Worm (Caenorhabditis elegans): ENCODE data around the gene cutl-16.

cutl-16 gene

ce11 chrII:6469340-6469739 lies 28.1 kb downstream of the cutl-16 start:
- TF ChIP-seq xbp-1 (tag; optimal IDR thresholded peaks at IDR 0.05) (no peak), elt-2 (tag; optimal IDR thresholded peaks at IDR 0.05) (peak; percentile 43)

- no peak for TF ChIP-seq tbx-2 (tag; optimal IDR thresholded peaks at IDR 0.05)
- no peak for TF ChIP-seq snu-23 (GFP tag; optimal IDR thresholded peaks at IDR 0.05)
- TF ChIP-seq lin-15B (tag; optimal IDR thresholded peaks at IDR 0.05) = no peak
- no peak for TF ChIP-seq nhr-12 (tag; optimal IDR thresholded peaks at IDR 0.05)
- TF ChIP-seq nhr-19 (GFP tag; conservative IDR thresholded peaks at IDR 0.05) = no peak
- no peak for TF ChIP-seq lsy-2 (tag; optimal IDR thresholded peaks at IDR 0.05)
- TF ChIP-seq isw-1 (GFP tag; IDR thresholded peaks at IDR 0.05) = no peak
- TF ChIP-seq pqm-1 (tag; optimal IDR thresholded peaks at IDR 0.05) = no peak
- no peak for TF ChIP-seq mef-2 (tag; optimal IDR thresholded peaks at IDR 0.05)
- no peak for TF ChIP-seq tlp-1 (tag; optimal IDR thresholded peaks at IDR 0.05)
- TF ChIP-seq nhr-84 (tag; optimal IDR thresholded peaks at IDR 0.05) = no peak
- no peak for TF ChIP-seq sup-37 (GFP tag; optimal IDR thresholded peaks at IDR 0.05)
- TF ChIP-seq hlh-17 (GFP tag; optimal IDR thresholded peaks at IDR 0.05; ENCODE audit: borderline replicate concordance) = no peak
- no peak for TF ChIP-seq nhr-47 (tag; optimal IDR thresholded peaks at IDR 0.05)
- no peak for TF ChIP-seq nhr-71 (tag; optimal IDR thresholded peaks at IDR 0.05)
Observed at ce11 chrII:6470985-6471384, 29.8 kb downstream of the cutl-16 start, which contains the start of gene dgk-5. TSS of gene dgk-5 (minus strand) at chrII:6471085.

ce11 chrII:6475180-6475737 lies 34.0 kb downstream of the cutl-16 start, which contains the start of gene T28D9.16:
TSS of gene T28D9.16 (plus strand) at chrII:6475687.
- TF ChIP-seq mep-1 (tag; optimal IDR thresholded peaks at IDR 0.05) = no peak
- TF ChIP-seq dpl-1 (GFP tag; optimal IDR thresholded peaks at IDR 0.05) = no peak
- no peak for TF ChIP-seq lin-35 (GFP tag; optimal IDR thresholded peaks at IDR 0.05)
- no peak for TF ChIP-seq nhr-71 (tag; optimal IDR thresholded peaks at IDR 0.05)
- no peak for TF ChIP-seq tbx-2 (tag; optimal IDR thresholded peaks at IDR 0.05)
- TF ChIP-seq aly-2 (tag; optimal IDR thresholded peaks at IDR 0.05) = no peak
- no peak for TF ChIP-seq hlh-4 (tag; optimal IDR thresholded peaks at IDR 0.05)
- TF ChIP-seq swsn-7 (tag; optimal IDR thresholded peaks at IDR 0.05) = no peak
- TF ChIP-seq ztf-4 (tag; optimal IDR thresholded peaks at IDR 0.05) = no peak
- no peak for TF ChIP-seq pag-3 (tag; optimal IDR thresholded peaks at IDR 0.05; ENCODE audit: borderline replicate concordance, insufficient read depth)
- no peak for TF ChIP-seq rnt-1 (tag; optimal IDR thresholded peaks at IDR 0.05)
- no peak for TF ChIP-seq hlh-17 (GFP tag; optimal IDR thresholded peaks at IDR 0.05; ENCODE audit: borderline replicate concordance)
- TF ChIP-seq efl-1 (optimal IDR thresholded peaks at IDR 0.05) = no peak
- TF ChIP-seq efl-1 (GFP tag; optimal IDR thresholded peaks at IDR 0.05 in 1 of 2) = no peak
- TF ChIP-seq nhr-85 (tag) = no peak
- no peak for TF ChIP-seq ama-1 (optimal IDR thresholded peaks at IDR 0.05)

ce11 chrII:6476655-6477054 lies 35.4 kb downstream of the cutl-16 start, which contains the start of gene T28D9.4:
TSS of gene T28D9.4 (plus strand) at chrII:6476955.
- TF ChIP-seq unc-30 (tag; optimal IDR thresholded peaks at IDR 0.05) (no peak), pag-3 (tag; optimal IDR thresholded peaks at IDR 0.05; ENCODE audit: borderline replicate concordance, insufficient read depth) (no peak), nhr-19 (GFP tag; conservative IDR thresholded peaks at IDR 0.05) (no peak), nhr-20 (tag; optimal IDR thresholded peaks at IDR 0.05) (no peak), nhr-12 (tag; optimal IDR thresholded peaks at IDR 0.05) (no peak), lir-3 (tag; optimal IDR thresholded peaks at IDR 0.05; ENCODE audit: poor library complexity) (no peak), isw-1 (GFP tag; IDR thresholded peaks at IDR 0.05) (no peak)

ce11 chrII:6482102-6482501 lies 40.9 kb downstream of the cutl-16 start, which contains the start of gene del-10:
TSS of gene del-10 (minus strand) at chrII:6482125.
- TF ChIP-seq lir-3 (tag; optimal IDR thresholded peaks at IDR 0.05; ENCODE audit: poor library complexity) (no peak), lsy-2 (tag; optimal IDR thresholded peaks at IDR 0.05) (peak in 1 of 2 experiments; percentile 12), lin-14 (GFP tag; optimal IDR thresholded peaks at IDR 0.05) (peak; percentile 27), hlh-4 (tag; optimal IDR thresholded peaks at IDR 0.05) (no peak), fkh-10 (GFP tag; optimal IDR thresholded peaks at IDR 0.05) (no peak), ceh-8 (GFP tag; optimal IDR thresholded peaks at IDR 0.05) (no peak), mef-2 (tag; optimal IDR thresholded peaks at IDR 0.05) (no peak), nhr-71 (tag; optimal IDR thresholded peaks at IDR 0.05) (peak; percentile 12), unc-130 (tag; optimal IDR thresholded peaks at IDR 0.05) (peak; percentile 17), aly-2 (tag; optimal IDR thresholded peaks at IDR 0.05) (no peak), rnt-1 (tag; optimal IDR thresholded peaks at IDR 0.05) (peak; percentile 56)
